Fruit fly (Drosophila melanogaster): ENCODE measurements around the gene Alg14.

- TF ChIP-seq CG34406 (GFP tag; optimal IDR thresholded peaks at IDR 0.05) (no peak), dac (GFP tag; optimal IDR thresholded peaks at IDR 0.05) (no peak), CG16779 (tag; optimal IDR thresholded peaks at IDR 0.05) (no peak), fd59A (GFP tag; optimal IDR thresholded peaks at IDR 0.05) (no peak)
These were observed 23.2 kb upstream of the Alg14 start for dm6 chrX:15448809-15449208.

All from whole organism, prepupa.